Fruit fly (Drosophila melanogaster): ENCODE measurements around the gene DNAlig4.

The DNAlig4 gene

DNA sequence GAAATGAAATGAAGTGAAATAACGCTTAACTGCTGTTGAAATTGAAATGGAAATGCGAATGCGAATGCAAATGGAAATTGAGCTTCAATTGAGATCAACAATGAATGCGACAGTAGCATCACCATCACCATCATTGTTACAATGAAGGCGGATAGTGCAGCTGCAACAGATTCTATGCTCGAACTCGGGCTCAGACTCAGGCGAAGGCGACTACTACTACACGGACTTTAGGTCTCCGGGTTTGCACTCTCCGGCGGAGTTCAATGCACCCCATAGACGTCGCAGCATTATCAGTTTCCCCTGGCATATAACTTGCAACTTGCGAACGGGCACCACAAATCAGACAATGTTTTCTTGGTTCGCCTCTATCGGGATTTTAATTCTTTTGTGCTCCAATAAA, 18.8 kb downstream of the DNAlig4 start:
- no peak for TF ChIP-seq woc (GFP tag; optimal IDR thresholded peaks at IDR 0.05)
- TF ChIP-seq Dfd (GFP tag; optimal IDR thresholded peaks at IDR 0.05): no peak
- TF ChIP-seq GATAd (GFP tag; optimal IDR thresholded peaks at IDR 0.05): no peak
- TF ChIP-seq dmrt93B (GFP tag; optimal IDR thresholded peaks at IDR 0.05): no peak
- no peak for TF ChIP-seq sv (GFP tag; optimal IDR thresholded peaks at IDR 0.05)
- TF ChIP-seq Jra (GFP tag; optimal IDR thresholded peaks at IDR 0.05): no peak
- TF ChIP-seq brk (GFP tag; optimal IDR thresholded peaks at IDR 0.05): no peak
- no peak for TF ChIP-seq Hr83 (GFP tag; optimal IDR thresholded peaks at IDR 0.05; ENCODE audit: poor library complexity, severe bottlenecking)
- no peak for TF ChIP-seq Myc (optimal IDR thresholded peaks at IDR 0.05)
- TF ChIP-seq jim (GFP tag; optimal IDR thresholded peaks at IDR 0.05): no peak
- TF ChIP-seq Hnf4 (GFP tag; optimal IDR thresholded peaks at IDR 0.05): no peak

- no peak for TF ChIP-seq CrebA (GFP tag; optimal IDR thresholded peaks at IDR 0.05; ENCODE audit: borderline replicate concordance)
Observed at dm6 chrX:13646175-13646574, 21.4 kb downstream of the DNAlig4 start.

DNA sequence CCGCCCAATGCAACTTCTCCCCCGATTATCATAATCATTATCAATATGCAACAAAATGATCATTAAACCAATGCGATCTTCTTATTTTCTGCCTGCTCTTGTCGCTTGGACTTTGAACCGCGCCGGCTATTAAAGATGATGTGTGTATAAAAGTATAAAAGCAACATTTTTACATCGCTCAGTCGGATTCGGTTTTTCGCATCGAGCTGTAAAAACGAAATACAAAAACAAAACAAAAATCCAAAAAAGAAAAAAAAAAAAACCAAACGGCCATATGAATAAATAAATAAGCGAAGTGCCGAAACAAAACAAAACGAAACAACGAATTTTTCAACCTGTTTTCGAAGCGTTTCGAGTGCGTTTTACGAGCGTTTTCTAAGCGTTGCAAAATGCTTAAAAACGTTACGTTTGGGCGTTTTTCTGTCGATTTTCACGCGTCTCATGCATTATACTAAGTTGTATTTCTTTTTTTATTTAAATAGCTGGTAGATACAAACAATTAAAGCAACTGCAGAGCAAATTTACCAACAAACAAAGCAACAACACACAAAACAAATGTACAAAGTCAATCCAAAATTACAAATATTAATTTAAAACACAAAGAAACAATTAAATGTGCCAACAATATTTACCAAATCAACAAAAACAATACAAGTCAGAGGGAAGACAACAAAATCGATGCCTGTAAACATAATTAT, 22.8 kb downstream of the DNAlig4 start:
- TF ChIP-seq GATAd (GFP tag; optimal IDR thresholded peaks at IDR 0.05): no peak
- TF ChIP-seq rgr (GFP tag; optimal IDR thresholded peaks at IDR 0.05): no peak
- peak; percentile 19 for TF ChIP-seq CrebA (GFP tag; optimal IDR thresholded peaks at IDR 0.05; ENCODE audit: borderline replicate concordance)
- TF ChIP-seq Hnf4 (GFP tag; optimal IDR thresholded peaks at IDR 0.05): peak; percentile 58
- TF ChIP-seq Mio (GFP tag; optimal IDR thresholded peaks at IDR 0.05): no peak
- peak; percentile 40 for TF ChIP-seq psq (GFP tag; optimal IDR thresholded peaks at IDR 0.05)

DNA sequence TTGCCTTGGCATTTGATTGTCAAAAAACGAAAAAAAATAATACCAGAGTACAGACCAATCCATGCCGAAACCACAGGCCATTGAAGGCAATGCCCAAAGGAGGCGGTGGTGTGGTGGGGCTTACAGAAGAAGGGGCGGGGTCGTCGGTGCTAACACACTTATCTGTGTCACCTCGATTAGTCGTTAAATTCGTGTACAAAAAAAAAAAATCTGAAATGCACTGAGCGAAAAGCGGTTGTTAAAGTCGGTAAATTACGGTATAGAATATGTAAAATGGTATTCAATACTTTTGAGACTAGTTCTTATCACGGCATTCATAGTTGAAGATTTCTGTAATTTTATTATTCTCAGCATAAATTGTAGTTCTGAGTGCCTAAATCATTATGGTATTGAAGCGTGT, 23.6 kb downstream of the DNAlig4 start:
- peak; percentile 16 for TF ChIP-seq brk (GFP tag; optimal IDR thresholded peaks at IDR 0.05)
- no peak for TF ChIP-seq tai (GFP tag; optimal IDR thresholded peaks at IDR 0.05)
- no peak for TF ChIP-seq dl (GFP tag; optimal IDR thresholded peaks at IDR 0.05; ENCODE audit: insufficient read depth in 1 of 2, partially characterized antibody in 2 of 2)
- TF ChIP-seq Dfd (GFP tag; optimal IDR thresholded peaks at IDR 0.05): no peak
- peak; percentile 38 for TF ChIP-seq br (GFP tag; optimal IDR thresholded peaks at IDR 0.05)
- no peak for TF ChIP-seq pan (optimal IDR thresholded peaks at IDR 0.05)
- TF ChIP-seq jim (GFP tag; optimal IDR thresholded peaks at IDR 0.05): no peak
- peak; percentile 23 for TF ChIP-seq Hnf4 (GFP tag; optimal IDR thresholded peaks at IDR 0.05)
- peak; percentile 25 for TF ChIP-seq Sp1 (GFP tag; optimal IDR thresholded peaks at IDR 0.05)
- peak in 1 of 2 experiments; percentile 76 for TF ChIP-seq foxo (GFP tag; optimal IDR thresholded peaks at IDR 0.05)
- TF ChIP-seq Myc (optimal IDR thresholded peaks at IDR 0.05): no peak
- TF ChIP-seq OdsH (GFP tag; optimal IDR thresholded peaks at IDR 0.05): peak; percentile 60
- no peak for TF ChIP-seq CG9705 (GFP tag; optimal IDR thresholded peaks at IDR 0.05)
- TF ChIP-seq fru (GFP tag; optimal IDR thresholded peaks at IDR 0.05): peak; percentile 66
- TF ChIP-seq dsf (GFP tag; optimal IDR thresholded peaks at IDR 0.05; ENCODE audit: borderline replicate concordance): no peak
- TF ChIP-seq Vsx2 (GFP tag; optimal IDR thresholded peaks at IDR 0.05; ENCODE audit: partially characterized antibody): no peak
- no peak for TF ChIP-seq N (GFP tag; optimal IDR thresholded peaks at IDR 0.05)
- no peak for TF ChIP-seq Rel (GFP tag; optimal IDR thresholded peaks at IDR 0.05)
- no peak for TF ChIP-seq Rel (tag; optimal IDR thresholded peaks at IDR 0.05)
- no peak for TF ChIP-seq lola (GFP tag; optimal IDR thresholded peaks at IDR 0.05)
- peak; percentile 19 for TF ChIP-seq dmrt93B (GFP tag; optimal IDR thresholded peaks at IDR 0.05)
- no peak for TF ChIP-seq Dif (GFP tag; optimal IDR thresholded peaks at IDR 0.05; ENCODE audit: partially characterized antibody)
- no peak for TF ChIP-seq sv (GFP tag; optimal IDR thresholded peaks at IDR 0.05)
- no peak for TF ChIP-seq Hr78 (GFP tag; optimal IDR thresholded peaks at IDR 0.05)
- TF ChIP-seq Mio (GFP tag; optimal IDR thresholded peaks at IDR 0.05): no peak
- peak; percentile 16 for TF ChIP-seq psq (GFP tag; optimal IDR thresholded peaks at IDR 0.05)
- no peak for TF ChIP-seq Abd-B (GFP tag; optimal IDR thresholded peaks at IDR 0.05)
- TF ChIP-seq CG32264 (GFP tag; optimal IDR thresholded peaks at IDR 0.05): no peak
- TF ChIP-seq Jra (GFP tag; optimal IDR thresholded peaks at IDR 0.05): no peak
- peak; percentile 55 for TF ChIP-seq ey (GFP tag; optimal IDR thresholded peaks at IDR 0.05)
- TF ChIP-seq usp (GFP tag; optimal IDR thresholded peaks at IDR 0.05): no peak
- peak; percentile 62 for TF ChIP-seq rgr (GFP tag; optimal IDR thresholded peaks at IDR 0.05)
- TF ChIP-seq GATAd (GFP tag; optimal IDR thresholded peaks at IDR 0.05): no peak
- no peak for TF ChIP-seq CrebA (GFP tag; optimal IDR thresholded peaks at IDR 0.05; ENCODE audit: borderline replicate concordance)
- peak; percentile 70 for TF ChIP-seq h (GFP tag; optimal IDR thresholded peaks at IDR 0.05)
- peak; percentile 17 for TF ChIP-seq woc (GFP tag; optimal IDR thresholded peaks at IDR 0.05)
- TF ChIP-seq Hr83 (GFP tag; optimal IDR thresholded peaks at IDR 0.05; ENCODE audit: poor library complexity, severe bottlenecking): no peak
- TF ChIP-seq sage (GFP tag; optimal IDR thresholded peaks at IDR 0.05): no peak
- peak; percentile 27 for TF ChIP-seq HLH106 (tag; optimal IDR thresholded peaks at IDR 0.05)
